Fruit fly (Drosophila melanogaster): Measurements from ENCODE around the gene Prosalpha6T.
A peak's percentile ranks its signal among the peaks of the same experiment; 100 is the strongest.

DNA sequence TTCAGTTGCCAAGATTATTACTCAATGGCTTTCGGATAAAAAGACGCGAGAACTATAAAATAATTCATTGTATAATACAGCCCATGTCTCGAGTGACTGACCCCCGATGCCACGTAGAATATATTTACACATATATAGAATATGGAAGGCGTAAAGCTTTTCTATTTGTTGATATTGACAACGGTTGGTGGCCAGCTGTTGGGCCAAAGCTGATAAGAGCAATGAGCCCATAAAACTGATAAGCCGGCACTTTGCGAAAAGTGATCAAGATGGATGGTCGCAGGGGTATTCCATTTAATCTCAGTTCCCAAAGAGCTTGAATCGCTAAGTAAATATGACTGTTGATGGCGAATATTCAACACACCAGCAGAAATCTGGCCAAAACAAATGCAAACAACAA, 41.3 kb upstream of the Prosalpha6T start:
- TF ChIP-seq Crg-1 (GFP tag; optimal IDR thresholded peaks at IDR 0.05) (no peak), kay (GFP tag; ENCODE audit: borderline replicate concordance) (no peak), CG5204 (GFP tag; optimal IDR thresholded peaks at IDR 0.05) (no peak), Hr96 (GFP tag; optimal IDR thresholded peaks at IDR 0.05) (no peak), CG7045 (GFP tag; optimal IDR thresholded peaks at IDR 0.05) (peak; percentile 26)

All from whole organism, adult.